Worm (Caenorhabditis elegans): ENCODE measurements around the gene R144.3.

Gene R144.3

ce11 chrIII:5018116-5018689 is 3.6 kb upstream of the R144.3 start, which contains the start of gene wip-1 (continued):
- TF ChIP-seq nhr-12 (tag; optimal IDR thresholded peaks at IDR 0.05) (peak; percentile 11), snu-23 (GFP tag; optimal IDR thresholded peaks at IDR 0.05) (peak; percentile 99), nhr-84 (tag; optimal IDR thresholded peaks at IDR 0.05) (no peak), fkh-8 (tag; optimal IDR thresholded peaks at IDR 0.05) (peak; percentile 98), pax-3 (tag; optimal IDR thresholded peaks at IDR 0.05) (peak; percentile 94), grh-1 (GFP tag; IDR thresholded peaks at IDR 0.05) (peak; percentile 97), egl-13 (tag; optimal IDR thresholded peaks at IDR 0.05) (peak; percentile 95), fkh-10 (GFP tag; optimal IDR thresholded peaks at IDR 0.05) (peak; percentile 95), mef-2 (tag; optimal IDR thresholded peaks at IDR 0.05) (peak; percentile 92), unc-130 (tag; optimal IDR thresholded peaks at IDR 0.05) (peak; percentile 100), zag-1 (tag; optimal IDR thresholded peaks at IDR 0.05) (peak; percentile 57), ztf-11 (tag; optimal IDR thresholded peaks at IDR 0.05) (peak in 1 of 2 experiments; percentile 95), fos-1 (tag; optimal IDR thresholded peaks at IDR 0.05) (peak; percentile 94), vab-15 (tag; optimal IDR thresholded peaks at IDR 0.05) (peak; percentile 76)

DNA sequence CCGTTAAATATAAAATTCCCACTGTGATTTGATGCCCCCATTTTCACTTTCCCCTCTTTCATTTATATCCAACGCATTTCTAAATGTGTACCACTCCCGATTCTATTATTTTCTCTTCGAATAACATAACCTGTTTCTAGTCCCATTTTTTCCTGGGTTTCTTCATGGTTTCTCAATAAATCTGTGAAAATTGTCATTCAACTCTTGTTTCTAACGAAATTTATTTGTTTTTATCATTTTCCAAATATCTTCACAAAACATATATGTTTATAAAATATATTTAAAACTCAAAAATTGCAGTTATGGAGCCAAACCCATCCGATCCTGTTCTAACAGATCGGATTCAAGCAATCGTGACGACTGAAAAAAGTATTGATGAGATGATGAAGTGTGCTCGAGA is 865 bp upstream of the R144.3 start, which contains the start of gene mdt-11:
Gene mdt-11, plus strand, starts transcription at position 301 of the 400 bp plus-strand sequence.
- TF ChIP-seq Y116A8C.19 (tag; optimal IDR thresholded peaks at IDR 0.05; ENCODE audit: borderline replicate concordance) (no peak), ceh-63 (GFP tag; optimal IDR thresholded peaks at IDR 0.05) (no peak), ceh-8 (GFP tag; optimal IDR thresholded peaks at IDR 0.05) (no peak), sptf-1 (tag; optimal IDR thresholded peaks at IDR 0.05) (no peak), C34B4.2 (tag; optimal IDR thresholded peaks at IDR 0.05) (no peak), lin-14 (GFP tag; optimal IDR thresholded peaks at IDR 0.05) (no peak), lin-39 (tag; optimal IDR thresholded peaks at IDR 0.05) (no peak), isw-1 (GFP tag; IDR thresholded peaks at IDR 0.05) (no peak), unc-30 (tag; optimal IDR thresholded peaks at IDR 0.05) (no peak), aha-1 (tag; optimal IDR thresholded peaks at IDR 0.05) (no peak), lin-15B (tag; optimal IDR thresholded peaks at IDR 0.05) (no peak), mep-1 (tag; optimal IDR thresholded peaks at IDR 0.05) (no peak), ceh-90 (tag; optimal IDR thresholded peaks at IDR 0.05) (no peak), jun-1 (tag; optimal IDR thresholded peaks at IDR 0.05) (no peak)

- TF ChIP-seq efl-1 (optimal IDR thresholded peaks at IDR 0.05) (no peak), efl-1 (GFP tag; optimal IDR thresholded peaks at IDR 0.05 in 1 of 2) (peak in 1 of 2 experiments; percentile 68), nhr-12 (tag; optimal IDR thresholded peaks at IDR 0.05) (no peak), tlp-1 (tag; optimal IDR thresholded peaks at IDR 0.05) (no peak), F16B12.6 (tag; optimal IDR thresholded peaks at IDR 0.05) (no peak), unc-130 (tag; optimal IDR thresholded peaks at IDR 0.05) (no peak)
These were observed 1.2 kb downstream of the R144.3 start, which contains the start of gene R144.13 for ce11 chrIII:5022964-5023363. Gene R144.13 (plus strand): TSS chrIII:5023264.

DNA sequence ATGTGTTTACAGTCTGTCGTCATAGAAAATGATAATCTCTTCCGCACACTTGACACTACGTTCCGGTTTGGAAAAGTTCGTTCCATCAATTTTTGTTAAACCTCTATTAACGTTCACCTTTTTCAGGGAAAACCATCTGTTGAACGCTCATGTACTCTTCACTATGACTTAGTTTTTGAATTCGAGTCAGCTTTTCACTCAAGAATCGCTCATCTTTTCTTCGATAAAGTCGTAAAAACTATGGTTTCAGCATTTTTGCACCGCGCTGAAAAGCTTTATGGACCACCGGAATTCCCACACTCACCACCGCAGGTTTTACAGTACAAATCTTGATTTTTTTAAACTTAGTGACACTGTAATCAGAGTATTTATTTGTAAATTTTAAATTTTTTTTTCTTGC is 1.9 kb downstream of the R144.3 start:
- TF ChIP-seq xbp-1 (tag; optimal IDR thresholded peaks at IDR 0.05) (no peak), nhr-77 (tag; optimal IDR thresholded peaks at IDR 0.05) (no peak), lin-39 (tag; optimal IDR thresholded peaks at IDR 0.05) (no peak), nhr-20 (tag; optimal IDR thresholded peaks at IDR 0.05) (no peak), vab-15 (tag; optimal IDR thresholded peaks at IDR 0.05) (no peak), zag-1 (tag; optimal IDR thresholded peaks at IDR 0.05) (no peak), aly-2 (tag; optimal IDR thresholded peaks at IDR 0.05) (no peak), mdl-1 (tag; optimal IDR thresholded peaks at IDR 0.05) (no peak), nhr-76 (tag; optimal IDR thresholded peaks at IDR 0.05) (no peak), nhr-85 (tag) (peak; percentile 26), fkh-4 (tag; optimal IDR thresholded peaks at IDR 0.05; ENCODE audit: borderline replicate concordance) (no peak), efl-3 (GFP tag; optimal IDR thresholded peaks at IDR 0.05) (no peak), rnt-1 (tag; optimal IDR thresholded peaks at IDR 0.05) (no peak), ztf-4 (tag; optimal IDR thresholded peaks at IDR 0.05) (peak; percentile 32)
